Worm (Caenorhabditis elegans) whole organism, late embryonic: ENCODE data around the gene klp-6.

ENCODE experiments used
- C38D4.7 ChIP-seq: fragments of 200-800 bp; sonication (Bioruptor generic); optimal IDR thresholded peaks from 2 replicates; lab custom pipeline; 2018; ENCODE audit warnings: mild to moderate bottlenecking, missing genetic modification characterization, moderate library complexity, missing compliant biosample characterization
- K02D7.2 ChIP-seq: sonication (generic microtip); optimal IDR thresholded peaks from 2 replicates; lab custom pipeline; 2017; ENCODE audit warnings: mild to moderate bottlenecking, missing genetic modification characterization, missing compliant biosample characterization
- K09A11.1 ChIP-seq: sonication (generic microtip); optimal IDR thresholded peaks from 2 replicates; lab custom pipeline; 2017; ENCODE audit warnings: antibody characterized with exemption, mild to moderate bottlenecking, missing genetic modification characterization, missing compliant biosample characterization; ENCODE audit not compliant: insufficient read depth
- T23F11.4 ChIP-seq: fragments of 200-800 bp; sonication (Bioruptor generic); optimal IDR thresholded peaks from 2 replicates; lab custom pipeline; 2018; ENCODE audit warnings: mild to moderate bottlenecking, missing genetic modification characterization, missing compliant biosample characterization
- ahr-1 ChIP-seq: sonication (generic microtip); optimal IDR thresholded peaks from 2 replicates; lab custom pipeline; 2016; ENCODE audit warnings: missing genetic modification characterization, missing compliant biosample characterization
- ama-1 ChIP-seq: fragments of 150-350 bp; optimal IDR thresholded peaks from 2 replicates; lab custom pipeline; 2014
- ceh-14 ChIP-seq: sonication (generic microtip); optimal IDR thresholded peaks from 2 replicates; lab custom pipeline; 2016; ENCODE audit warnings: missing genotype, missing genetic modification characterization, missing compliant biosample characterization
- ceh-18 ChIP-seq: sonication (generic microtip); optimal IDR thresholded peaks from 2 replicates; lab custom pipeline; 2016; ENCODE audit warnings: missing genetic modification characterization, missing compliant biosample characterization
- ceh-19 ChIP-seq: fragments of 200-800 bp; sonication (Bioruptor generic); optimal IDR thresholded peaks from 2 replicates; lab custom pipeline; 2018; ENCODE audit warnings: mild to moderate bottlenecking, missing genetic modification characterization, missing compliant biosample characterization
- ceh-2 ChIP-seq: sonication (generic microtip); optimal IDR thresholded peaks from 2 replicates; lab custom pipeline; 2016; ENCODE audit warnings: missing genotype, missing genetic modification characterization, missing compliant biosample characterization
- ceh-24 ChIP-seq: sonication (generic microtip); optimal IDR thresholded peaks from 2 replicates; lab custom pipeline; 2016; ENCODE audit warnings: mild to moderate bottlenecking, missing genetic modification characterization, missing compliant biosample characterization
- ceh-31 ChIP-seq: sonication (generic microtip); optimal IDR thresholded peaks from 2 replicates; lab custom pipeline; 2016; ENCODE audit warnings: missing genetic modification characterization, missing compliant biosample characterization
- ceh-45 ChIP-seq: fragments of 200-800 bp; sonication (Bioruptor generic); IDR thresholded peaks from 2 replicates; pipeline ENCODE4 v1.3.6; 2022; ENCODE audit warnings: missing genetic modification reagents, missing genetic modification characterization, missing compliant biosample characterization
- ceh-6 ChIP-seq: fragments of 200-800 bp; sonication (Bioruptor generic); optimal IDR thresholded peaks from 2 replicates; lab custom pipeline; 2018; ENCODE audit warnings: mild to moderate bottlenecking, missing genetic modification characterization, missing compliant biosample characterization
- ceh-9 ChIP-seq: sonication (generic microtip); optimal IDR thresholded peaks from 2 replicates; lab custom pipeline; 2016; ENCODE audit warnings: mild to moderate bottlenecking, missing genetic modification characterization, inconsistent platforms, missing compliant biosample characterization
- dmd-4 ChIP-seq: sonication (generic microtip); optimal IDR thresholded peaks from 2 replicates; lab custom pipeline; 2016; ENCODE audit warnings: borderline replicate concordance, missing genetic modification characterization, missing compliant biosample characterization
- dve-1 ChIP-seq: sonication (generic microtip); optimal IDR thresholded peaks from 2 replicates; lab custom pipeline; 2017; ENCODE audit warnings: antibody characterized with exemption, mild to moderate bottlenecking, missing genetic modification characterization, missing compliant biosample characterization
- ets-4 ChIP-seq: sonication (generic microtip); optimal IDR thresholded peaks from 2 replicates; lab custom pipeline; 2016; ENCODE audit warnings: missing genetic modification characterization, missing compliant biosample characterization
- eyg-1 ChIP-seq: sonication (generic microtip); optimal IDR thresholded peaks from 2 replicates; lab custom pipeline; 2016; ENCODE audit warnings: missing genotype, missing genetic modification characterization, missing compliant biosample characterization
- fax-1 ChIP-seq: sonication (generic microtip); optimal IDR thresholded peaks from 2 replicates; lab custom pipeline; 2016; ENCODE audit warnings: missing genotype, missing genetic modification characterization, missing compliant biosample characterization
- fkh-6 ChIP-seq: sonication (generic microtip); optimal IDR thresholded peaks from 2 replicates; lab custom pipeline; 2016; ENCODE audit warnings: missing genetic modification characterization, missing compliant biosample characterization
- hlh-13 ChIP-seq: fragments of 200-800 bp; sonication (Bioruptor generic); optimal IDR thresholded peaks from 2 replicates; lab custom pipeline; 2018; ENCODE audit warnings: mild to moderate bottlenecking, missing genetic modification characterization, missing compliant biosample characterization
- hlh-15 ChIP-seq: sonication (generic microtip); optimal IDR thresholded peaks from 2 replicates; lab custom pipeline; 2016; ENCODE audit warnings: missing genetic modification characterization, missing compliant biosample characterization
- hlh-30 ChIP-seq: sonication (generic microtip); optimal IDR thresholded peaks from 2 replicates; lab custom pipeline; 2017; ENCODE audit warnings: antibody characterized with exemption, missing genetic modification characterization, missing compliant biosample characterization; ENCODE audit not compliant: insufficient read depth
- hlh-6 ChIP-seq: sonication (generic microtip); optimal IDR thresholded peaks from 2 replicates; lab custom pipeline; 2016; ENCODE audit warnings: missing genotype, missing genetic modification characterization, missing compliant biosample characterization
- hlh-8 ChIP-seq: sonication (generic microtip); optimal IDR thresholded peaks from 2 replicates; lab custom pipeline; 2016; ENCODE audit warnings: missing genotype, missing genetic modification characterization, missing compliant biosample characterization
- lim-6 ChIP-seq: sonication (generic microtip); optimal IDR thresholded peaks from 2 replicates; lab custom pipeline; 2016; ENCODE audit warnings: missing genetic modification characterization, missing compliant biosample characterization
- madf-2 ChIP-seq: sonication (generic microtip); optimal IDR thresholded peaks from 2 replicates; lab custom pipeline; 2017; ENCODE audit warnings: missing genetic modification characterization, missing compliant biosample characterization
- nfya-1 ChIP-seq: sonication (generic microtip); optimal IDR thresholded peaks from 2 replicates; lab custom pipeline; 2017; ENCODE audit warnings: missing genetic modification characterization, mild to moderate bottlenecking, missing compliant biosample characterization, antibody characterized with exemption, moderate library complexity
- nhr-11 ChIP-seq: fragments of 150-350 bp; optimal IDR thresholded peaks from 2 replicates; lab custom pipeline; 2014; ENCODE audit warnings: missing biosample characterization, missing genetic modification characterization
- nhr-232 ChIP-seq: sonication (generic microtip); optimal IDR thresholded peaks from 2 replicates; lab custom pipeline; 2016; ENCODE audit warnings: missing genetic modification characterization, missing compliant biosample characterization
- odd-2 ChIP-seq: sonication (generic microtip); optimal IDR thresholded peaks from 2 replicates; lab custom pipeline; 2017; ENCODE audit warnings: antibody characterized with exemption, mild to moderate bottlenecking, missing genetic modification characterization, missing compliant biosample characterization
- pat-9 ChIP-seq: fragments of 200-800 bp; sonication (Bioruptor generic); optimal IDR thresholded peaks from 2 replicates; lab custom pipeline; 2018; ENCODE audit warnings: mild to moderate bottlenecking, missing genetic modification characterization, moderate library complexity, missing compliant biosample characterization
- pha-2 ChIP-seq: sonication (generic microtip); optimal IDR thresholded peaks from 2 replicates; lab custom pipeline; 2017; ENCODE audit warnings: mild to moderate bottlenecking, missing genetic modification characterization, missing compliant biosample characterization
- pha-4 ChIP-seq: fragments of 150-350 bp; optimal IDR thresholded peaks from 2 replicates; lab custom pipeline; 2018; ENCODE audit warnings: missing biosample characterization, missing genetic modification reagents, missing genetic modification characterization
- pros-1 ChIP-seq: fragments of 150-350 bp; optimal IDR thresholded peaks from 2 replicates; lab custom pipeline; 2014; ENCODE audit warnings: missing biosample characterization, missing genetic modification reagents, missing genetic modification characterization
- ref-2 ChIP-seq: sonication (generic microtip); optimal IDR thresholded peaks from 2 replicates; lab custom pipeline; 2016; ENCODE audit warnings: missing genetic modification characterization, missing compliant biosample characterization
- rnt-1 ChIP-seq: sonication (generic microtip); optimal IDR thresholded peaks from 2 replicates; lab custom pipeline; 2016; ENCODE audit warnings: missing genetic modification characterization, missing compliant biosample characterization
- sox-4 ChIP-seq: sonication (generic microtip); optimal IDR thresholded peaks from 2 replicates; lab custom pipeline; 2017; ENCODE audit warnings: mild to moderate bottlenecking, missing genetic modification characterization, inconsistent platforms, missing compliant biosample characterization
- syd-9 ChIP-seq: sonication (generic microtip); optimal IDR thresholded peaks from 2 replicates; lab custom pipeline; 2016; ENCODE audit warnings: mild to moderate bottlenecking, missing genetic modification characterization, moderate library complexity, missing compliant biosample characterization
- tbx-2 ChIP-seq: sonication (generic microtip); optimal IDR thresholded peaks from 2 replicates; lab custom pipeline; 2016; ENCODE audit warnings: missing genetic modification characterization, missing compliant biosample characterization
- tbx-7 ChIP-seq: sonication (generic microtip); optimal IDR thresholded peaks from 2 replicates; lab custom pipeline; 2016; ENCODE audit warnings: missing genotype, missing genetic modification characterization, missing compliant biosample characterization
- ttx-3 ChIP-seq: sonication (generic microtip); optimal IDR thresholded peaks from 2 replicates; lab custom pipeline; 2016; ENCODE audit warnings: missing genetic modification reagents, missing genetic modification characterization, missing compliant biosample characterization
- unc-3 ChIP-seq, 2 experiments: fragments of 200-800 bp in 1 of 2; sonication (Bioruptor generic) in 1 of 2; sonication (generic microtip) in 1 of 2; conservative IDR thresholded peaks in 1 of 2; optimal IDR thresholded peaks in 1 of 2; 2 replicates each; pipeline versions ENCODE4 v1.3.6 to Lab custom; 2016 to 2022; ENCODE audit warnings: missing compliant biosample characterization in 2 of 2, missing genetic modification characterization in 2 of 2, missing genetic modification reagents in 1 of 2
- unc-42 ChIP-seq: sonication (generic microtip); optimal IDR thresholded peaks from 2 replicates; lab custom pipeline; 2016; ENCODE audit warnings: missing genotype, missing genetic modification characterization, missing compliant biosample characterization
- unc-55 ChIP-seq: sonication (generic microtip); optimal IDR thresholded peaks from 2 replicates; lab custom pipeline; 2017; ENCODE audit warnings: missing biosample characterization, missing genetic modification reagents, missing genetic modification characterization
- unc-86 ChIP-seq: sonication (generic microtip); optimal IDR thresholded peaks from 2 replicates; lab custom pipeline; 2016; ENCODE audit warnings: missing genetic modification characterization, missing compliant biosample characterization
- ztf-16 ChIP-seq: sonication (generic microtip); optimal IDR thresholded peaks from 2 replicates; lab custom pipeline; 2017; ENCODE audit warnings: missing genetic modification characterization, missing compliant biosample characterization

Gene klp-6

DNA sequence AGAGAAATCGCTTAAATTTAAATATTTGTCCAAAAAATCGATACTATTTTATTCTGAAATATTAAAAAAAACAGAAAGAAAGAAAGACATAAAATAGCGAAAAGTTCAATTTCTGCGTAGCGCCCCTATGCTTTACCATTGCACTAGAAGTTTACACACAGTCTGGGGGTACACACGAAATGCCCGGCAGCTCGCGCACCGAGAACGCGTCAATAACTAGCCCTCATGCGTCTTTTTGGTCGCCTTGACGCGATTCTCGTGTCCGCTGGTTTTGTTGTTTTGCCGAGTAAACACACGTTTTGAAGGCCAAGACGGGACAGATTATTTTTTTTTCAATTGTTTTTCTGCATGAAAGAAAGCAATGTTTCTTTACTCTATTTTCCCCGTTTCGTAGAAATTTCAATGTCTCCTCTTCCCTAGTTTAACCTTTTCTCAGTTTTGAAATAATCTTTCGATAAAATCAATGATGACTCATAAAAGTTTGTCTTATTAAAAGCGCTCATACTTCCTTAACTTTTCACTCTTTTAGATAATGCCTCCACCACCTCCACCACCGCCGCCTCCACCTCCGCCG lies 12.5 kb upstream of the klp-6 start, which contains the start of gene wip-1 (continued):
- 0 out of 2 replicates have a peak, but pooled peaks have one; percentile 51 for TF ChIP-seq unc-3 (GFP tag; conservative IDR thresholded peaks at IDR 0.05; lab: Robert Waterston, UW)
- peak; percentile 71 for TF ChIP-seq unc-3 (tag; optimal IDR thresholded peaks at IDR 0.05; lab: Kevin White, UChicago)
- TF ChIP-seq ttx-3 (tag; lab: Kevin White, UChicago), result peak; percentile 58
- peak; percentile 73 for TF ChIP-seq ceh-6 (GFP tag; lab: Kevin White, UChicago)
- peak; percentile 96 for TF ChIP-seq dve-1 (tag; lab: Kevin White, UChicago)
- TF ChIP-seq eyg-1 (tag; lab: Kevin White, UChicago), result peak; percentile 40
- TF ChIP-seq odd-2, result no peak
- peak; percentile 38 for TF ChIP-seq pha-2 (tag; lab: Kevin White, UChicago)
- peak; percentile 69 for TF ChIP-seq ceh-2 (tag; lab: Kevin White, UChicago)
- TF ChIP-seq rnt-1 (tag; lab: Kevin White, UChicago), result peak; percentile 92
- TF ChIP-seq ets-4 (tag; lab: Kevin White, UChicago), result peak; percentile 98
- peak; percentile 65 for TF ChIP-seq unc-55
- peak; percentile 87 for TF ChIP-seq hlh-30 (tag; lab: Kevin White, UChicago)
- TF ChIP-seq fkh-6, result peak; percentile 60
- peak; percentile 96 for TF ChIP-seq tbx-2 (tag; lab: Kevin White, UChicago)
- TF ChIP-seq nfya-1 (tag; lab: Kevin White, UChicago), result peak; percentile 94
- TF ChIP-seq ceh-19 (GFP tag; lab: Kevin White, UChicago), result peak; percentile 44
- TF ChIP-seq ceh-45, result 0 out of 2 replicates have a peak, but pooled peaks have one; percentile 36
- no peak for TF ChIP-seq nhr-11 (tag; lab: Kevin White, UChicago)
- TF ChIP-seq syd-9, result peak; percentile 78
- no peak for TF ChIP-seq K02D7.2
- peak; percentile 5 for TF ChIP-seq lim-6 (tag; lab: Kevin White, UChicago)
- TF ChIP-seq ceh-18 (tag; lab: Kevin White, UChicago), result peak; percentile 96
- peak; percentile 59 for TF ChIP-seq nhr-232
- TF ChIP-seq C38D4.7 (GFP tag; lab: Kevin White, UChicago), result peak; percentile 30
- peak; percentile 80 for TF ChIP-seq K09A11.1 (tag; lab: Kevin White, UChicago)
- no peak for TF ChIP-seq ama-1 (lab: Kevin White, UChicago)
- no peak for TF ChIP-seq ceh-9 (tag; lab: Kevin White, UChicago)
- peak; percentile 49 for TF ChIP-seq hlh-8
- peak; percentile 84 for TF ChIP-seq ztf-16 (tag; lab: Kevin White, UChicago)
- peak; percentile 89 for TF ChIP-seq ceh-14
- TF ChIP-seq sox-4 (tag; lab: Kevin White, UChicago), result peak; percentile 31
- TF ChIP-seq hlh-6 (tag; lab: Kevin White, UChicago), result peak; percentile 72
- TF ChIP-seq T23F11.4, result peak; percentile 64
- peak; percentile 32 for TF ChIP-seq ahr-1
- TF ChIP-seq pros-1, result no peak
- no peak for TF ChIP-seq ceh-24 (tag; lab: Kevin White, UChicago)
- TF ChIP-seq hlh-13 (GFP tag; lab: Kevin White, UChicago), result no peak
- TF ChIP-seq unc-86 (tag; lab: Kevin White, UChicago), result peak; percentile 71
- peak; percentile 85 for TF ChIP-seq pat-9 (tag; lab: Kevin White, UChicago)
- TF ChIP-seq dmd-4 (tag; lab: Kevin White, UChicago), result peak; percentile 15
- no peak for TF ChIP-seq pha-4 (tag; lab: Kevin White, UChicago)

DNA sequence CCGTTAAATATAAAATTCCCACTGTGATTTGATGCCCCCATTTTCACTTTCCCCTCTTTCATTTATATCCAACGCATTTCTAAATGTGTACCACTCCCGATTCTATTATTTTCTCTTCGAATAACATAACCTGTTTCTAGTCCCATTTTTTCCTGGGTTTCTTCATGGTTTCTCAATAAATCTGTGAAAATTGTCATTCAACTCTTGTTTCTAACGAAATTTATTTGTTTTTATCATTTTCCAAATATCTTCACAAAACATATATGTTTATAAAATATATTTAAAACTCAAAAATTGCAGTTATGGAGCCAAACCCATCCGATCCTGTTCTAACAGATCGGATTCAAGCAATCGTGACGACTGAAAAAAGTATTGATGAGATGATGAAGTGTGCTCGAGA lies 9.8 kb upstream of the klp-6 start, which contains the start of gene mdt-11:
Gene mdt-11, plus strand, starts transcription at position 301 of the 400 bp plus-strand sequence.
- TF ChIP-seq ahr-1, result no peak
- TF ChIP-seq ref-2 (tag; lab: Kevin White, UChicago), result no peak
- no peak for TF ChIP-seq nhr-232
- no peak for TF ChIP-seq hlh-13 (GFP tag; lab: Kevin White, UChicago)
- no peak for TF ChIP-seq madf-2 (tag; lab: Kevin White, UChicago)
- no peak for TF ChIP-seq ceh-31 (tag; lab: Kevin White, UChicago)
- TF ChIP-seq sox-4 (tag; lab: Kevin White, UChicago), result no peak
- no peak for TF ChIP-seq unc-55
- no peak for TF ChIP-seq eyg-1 (tag; lab: Kevin White, UChicago)
- TF ChIP-seq unc-42 (tag; lab: Kevin White, UChicago), result no peak
- no peak for TF ChIP-seq hlh-15 (tag; lab: Kevin White, UChicago)
- no peak for TF ChIP-seq pha-4 (tag; lab: Kevin White, UChicago)
- no peak for TF ChIP-seq lim-6 (tag; lab: Kevin White, UChicago)
- TF ChIP-seq nhr-11 (tag; lab: Kevin White, UChicago), result no peak
- TF ChIP-seq tbx-7, result no peak
- no peak for TF ChIP-seq ama-1 (lab: Kevin White, UChicago)
- TF ChIP-seq K09A11.1 (tag; lab: Kevin White, UChicago), result no peak
- TF ChIP-seq dve-1 (tag; lab: Kevin White, UChicago), result no peak
- no peak for TF ChIP-seq ets-4 (tag; lab: Kevin White, UChicago)
- no peak for TF ChIP-seq fax-1 (tag; lab: Kevin White, UChicago)
